Worm (Caenorhabditis elegans) whole organism, L3 larva: ENCODE results near the gene F08C6.5.

Experiments
- ama-1 ChIP-seq: fragments of 150-350 bp; optimal IDR thresholded peaks from 2 replicates; lab custom pipeline; 2018
- elt-3 ChIP-seq, 3 experiments: fragments of 150-350 bp in 1 of 3; sonication (generic microtip) in 2 of 3; optimal IDR thresholded peaks; 2 replicates in 2 of 3; 4 replicates in 1 of 3; lab custom pipeline; 2014 to 2017; ENCODE audit warnings: missing biosample characterization in 3 of 3, missing genetic modification characterization in 3 of 3
- nhr-23 ChIP-seq: fragments of 150-350 bp; optimal IDR thresholded peaks from 2 replicates; lab custom pipeline; 2014; ENCODE audit warnings: missing biosample characterization, missing genetic modification reagents, missing genetic modification characterization
- nhr-237 ChIP-seq: fragments of 150-350 bp; optimal IDR thresholded peaks from 2 replicates; lab custom pipeline; 2014; ENCODE audit warnings: missing biosample characterization, missing genetic modification characterization
- unc-39 ChIP-seq: sonication (generic microtip); optimal IDR thresholded peaks from 4 replicates; lab custom pipeline; 2017; ENCODE audit warnings: missing biosample characterization, missing genetic modification characterization
- unc-62 ChIP-seq: fragments of 150-350 bp; sonication (generic microtip); optimal IDR thresholded peaks from 4 replicates; lab custom pipeline; 2014; ENCODE audit warnings: missing biosample characterization, missing genetic modification reagents, missing genetic modification characterization
- zag-1 ChIP-seq: fragments of 150-350 bp; optimal IDR thresholded peaks from 2 replicates; lab custom pipeline; 2014; ENCODE audit warnings: missing biosample characterization, missing genetic modification characterization

- TF ChIP-seq elt-3 (tag; optimal IDR thresholded peaks at IDR 0.05; lab: Kevin White, UChicago) (no peak), nhr-23 (no peak), unc-39 (tag; lab: Kevin White, UChicago) (no peak), zag-1 (no peak), nhr-237 (tag; lab: Kevin White, UChicago) (no peak), ama-1 (no peak), unc-62 (no peak)
Observed at ce11 chrX:7519569-7519968, 39.6 kb upstream of the F08C6.5 start, which contains the start of gene chts-1.
